Fruit fly (Drosophila melanogaster) whole organism, prepupa: ENCODE measurements around the gene opa.

Experiments used
- CG11902 ChIP-seq: fragments of 200-800 bp; sonication (Bioruptor generic); optimal IDR thresholded peaks from 3 replicates; lab custom pipeline; 2016; ENCODE audit warnings: missing biosample characterization, missing genetic modification characterization
- CG6276 ChIP-seq: fragments of 200-800 bp; sonication (Bioruptor generic); optimal IDR thresholded peaks from 2 replicates; lab custom pipeline; 2017; ENCODE audit warnings: missing biosample characterization, mild to moderate bottlenecking, missing genetic modification characterization
- Lpt ChIP-seq: fragments of 200-800 bp; sonication (Bioruptor generic); optimal IDR thresholded peaks from 3 replicates; lab custom pipeline; 2016; ENCODE audit warnings: missing biosample characterization, missing genetic modification characterization
- acj6 ChIP-seq: fragments of 200-800 bp; sonication (Bioruptor generic); optimal IDR thresholded peaks from 3 replicates; lab custom pipeline; 2016; ENCODE audit warnings: missing biosample characterization, missing genetic modification characterization
- dac ChIP-seq: fragments of 200-800 bp; sonication (Bioruptor generic); optimal IDR thresholded peaks from 2 replicates; lab custom pipeline; 2017; ENCODE audit warnings: missing biosample characterization, mild to moderate bottlenecking, missing genetic modification characterization
- lz ChIP-seq: fragments of 200-800 bp; sonication (Bioruptor generic); optimal IDR thresholded peaks from 3 replicates; lab custom pipeline; 2016; ENCODE audit warnings: missing biosample characterization, missing genetic modification characterization
- svp ChIP-seq: fragments of 200-800 bp; sonication (Bioruptor generic); peaks from one replicate; lab custom pipeline; 2016; ENCODE audit warnings: missing biosample characterization, missing genetic modification characterization

DNA sequence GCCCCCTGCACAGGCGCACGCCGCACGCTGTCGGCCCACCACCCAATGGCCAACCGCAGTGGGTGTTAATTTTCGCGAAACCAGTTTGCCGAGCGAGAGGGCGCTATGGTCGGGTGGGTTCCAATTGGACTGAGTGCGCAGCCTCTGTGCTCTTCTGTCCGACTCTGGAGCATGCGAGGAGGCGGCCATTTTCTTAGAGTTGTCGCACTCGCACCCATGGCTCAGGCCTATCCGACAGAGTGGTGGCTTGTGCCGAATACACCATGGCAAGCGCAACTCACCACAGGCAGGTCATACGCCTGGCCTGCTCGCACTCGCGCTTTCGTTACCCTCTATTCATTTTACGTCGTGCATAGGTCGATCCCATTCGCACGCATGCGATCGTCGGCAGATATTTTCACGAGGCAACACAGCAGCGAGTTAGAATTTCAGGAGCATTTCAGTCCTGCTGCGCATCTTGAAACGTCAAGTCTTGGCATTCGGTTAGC lies at the start of gene opa:
- TF ChIP-seq CG6276 (GFP tag; lab: Kevin White, UChicago) (no peak), Lpt (GFP tag; lab: Kevin White, UChicago) (no peak), dac (GFP tag; lab: Kevin White, UChicago) (no peak), acj6 (no peak), svp (GFP tag; lab: Kevin White, UChicago) (peak; percentile 4), lz (GFP tag; lab: Kevin White, UChicago) (no peak), CG11902 (GFP tag; lab: Kevin White, UChicago) (no peak)
